Worm (Caenorhabditis elegans) whole organism, L4 larva: ENCODE results near the gene F46H5.4.

Source experiments
- ceh-82 ChIP-seq: sonication (generic microtip); optimal IDR thresholded peaks from 2 replicates; lab custom pipeline; 2017; ENCODE audit warnings: missing biosample characterization, missing genetic modification characterization
- fkh-10 ChIP-seq: fragments of 150-350 bp; optimal IDR thresholded peaks from 2 replicates; lab custom pipeline; 2014; ENCODE audit warnings: missing biosample characterization, missing genetic modification reagents, missing genetic modification characterization
- lsy-2 ChIP-seq, 2 experiments: fragments of 150-350 bp in 1 of 2; sonication (generic microtip) in 1 of 2; optimal IDR thresholded peaks; 2 replicates each; lab custom pipeline; 2014 to 2017; ENCODE audit warnings: missing biosample characterization in 2 of 2, missing genetic modification characterization in 2 of 2
- mdl-1 ChIP-seq, 2 experiments: fragments of 150-350 bp in 1 of 2; sonication (generic microtip) in 1 of 2; optimal IDR thresholded peaks; 2 replicates each; lab custom pipeline; 2014 to 2017; ENCODE audit warnings: missing biosample characterization in 2 of 2, missing genetic modification characterization in 2 of 2
- tra-1 ChIP-seq: fragments of 200-800 bp; sonication (Bioruptor generic); IDR thresholded peaks from 2 replicates; pipeline ENCODE4 v1.3.6; 2022; ENCODE audit warnings: missing genetic modification reagents, missing genetic modification characterization, missing compliant biosample characterization

DNA sequence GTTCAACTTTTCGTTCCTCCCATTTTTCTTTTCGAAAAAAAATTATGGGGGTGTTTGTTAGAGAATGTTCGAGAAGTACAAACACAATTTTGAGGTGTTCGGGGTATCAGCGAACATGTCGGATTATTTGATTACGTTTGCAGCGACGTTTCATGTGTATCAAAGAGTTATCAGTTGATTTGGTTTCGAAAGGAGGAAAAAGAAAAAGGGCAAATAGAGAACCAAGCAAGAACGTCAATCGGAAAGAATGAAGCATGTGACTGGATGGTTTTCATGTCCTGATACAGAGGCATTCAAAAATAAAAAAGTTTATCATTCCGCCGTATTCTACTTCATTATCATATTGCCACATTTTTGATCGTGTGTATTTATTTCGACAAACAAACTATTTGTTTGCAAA lies 9.7 kb downstream of the F46H5.4 start:
- TF ChIP-seq ceh-82 (tag; lab: Kevin White, UChicago) (no peak), fkh-10 (GFP tag; lab: Kevin White, UChicago) (no peak), mdl-1 (tag; optimal IDR thresholded peaks at IDR 0.05; lab: Kevin White, UChicago) (peak in 1 of 2 experiments; percentile 61), lsy-2 (tag; optimal IDR thresholded peaks at IDR 0.05; lab: Kevin White, UChicago) (no peak), tra-1 (peak; percentile 86)
